Worm (Caenorhabditis elegans): ENCODE data around the gene clc-29.

The clc-29 gene

DNA sequence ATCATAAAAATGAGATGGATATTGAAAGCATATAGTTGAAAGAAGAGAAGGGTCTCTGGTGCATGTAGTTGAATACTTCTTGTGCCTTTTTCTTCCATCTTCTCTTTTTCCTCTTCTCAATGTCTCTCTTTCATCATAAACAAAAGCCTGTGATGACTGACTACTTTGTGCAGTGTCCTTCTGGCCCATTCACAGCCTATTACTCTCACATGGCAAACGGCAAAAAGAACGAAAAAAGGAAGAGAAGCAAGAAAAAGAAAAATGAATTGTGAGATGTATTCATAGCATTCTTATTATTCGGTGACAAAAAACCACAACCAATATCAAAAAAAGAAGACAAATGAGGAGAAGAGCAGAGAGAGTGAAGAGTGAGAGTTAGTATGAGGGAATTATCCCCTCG lies 26.5 kb downstream of the clc-29 start:
- no peak for TF ChIP-seq mdl-1 (tag; optimal IDR thresholded peaks at IDR 0.05)
- TF ChIP-seq nhr-25 (tag; optimal IDR thresholded peaks at IDR 0.05), result no peak
- TF ChIP-seq nhr-237 (tag; optimal IDR thresholded peaks at IDR 0.05), result no peak
- TF ChIP-seq nfya-1 (tag; optimal IDR thresholded peaks at IDR 0.05; ENCODE audit: insufficient read depth), result peak; percentile 3
- TF ChIP-seq egl-5 (tag; optimal IDR thresholded peaks at IDR 0.05), result no peak
- no peak for TF ChIP-seq eor-1 (tag; optimal IDR thresholded peaks at IDR 0.05)

DNA sequence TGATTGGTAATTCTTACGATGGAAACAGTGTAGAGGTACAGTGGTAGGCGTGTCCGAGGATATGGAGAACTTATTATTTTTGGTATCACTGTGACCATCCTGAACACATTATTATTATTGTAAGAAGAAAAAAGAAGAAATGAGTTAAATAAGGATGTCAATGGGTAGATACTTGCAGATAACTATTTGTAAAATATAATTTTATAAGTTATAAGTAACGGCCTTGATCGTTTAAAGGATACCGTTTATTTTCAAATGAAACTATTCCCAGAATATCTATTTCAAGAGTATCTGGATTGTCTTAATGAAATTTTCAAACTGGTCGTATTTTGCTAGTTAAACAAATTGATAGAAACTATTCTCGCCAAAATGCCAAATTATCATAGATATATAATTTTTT lies 27.5 kb downstream of the clc-29 start, which contains the start of gene F10E9.10:
Gene F10E9.10 (minus strand): TSS at position 101 of the 400 bp plus-strand sequence.
- TF ChIP-seq nfya-1 (tag; optimal IDR thresholded peaks at IDR 0.05; ENCODE audit: insufficient read depth), result no peak
- TF ChIP-seq daf-12 (tag; optimal IDR thresholded peaks at IDR 0.05), result no peak
- TF ChIP-seq eor-1 (tag; optimal IDR thresholded peaks at IDR 0.05), result no peak
- no peak for TF ChIP-seq lsy-12 (tag; optimal IDR thresholded peaks at IDR 0.05)
- TF ChIP-seq pqm-1 (tag; optimal IDR thresholded peaks at IDR 0.05), result no peak
- no peak for TF ChIP-seq jun-1 (tag; optimal IDR thresholded peaks at IDR 0.05)
- no peak for TF ChIP-seq ama-1 (optimal IDR thresholded peaks at IDR 0.05)

DNA sequence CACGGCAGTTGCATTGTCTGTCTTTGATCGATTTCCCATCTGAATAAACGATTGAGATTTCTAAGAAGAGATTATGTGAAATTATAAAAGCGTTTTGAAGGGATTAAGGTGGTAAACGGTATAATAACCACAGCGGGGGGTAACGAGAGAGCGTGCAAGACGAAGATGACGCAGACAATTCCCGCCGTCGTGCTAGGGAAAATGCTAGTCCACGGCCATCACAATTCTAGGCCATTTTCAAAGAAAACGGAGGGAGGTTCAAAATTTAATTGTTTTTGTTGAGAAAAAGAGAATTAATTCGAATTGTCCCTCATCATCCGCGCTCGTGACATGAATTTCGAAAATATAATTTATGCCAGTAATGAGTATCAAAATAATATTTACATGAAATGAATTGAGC lies 28.6 kb downstream of the clc-29 start, which contains the start of gene F10E9.11:
Gene F10E9.11 (minus strand): TSS at position 161 of the 400 bp plus-strand sequence.
- TF ChIP-seq pqm-1 (tag; optimal IDR thresholded peaks at IDR 0.05) (peak; percentile 2), nhr-77 (tag; optimal IDR thresholded peaks at IDR 0.05) (no peak), elt-2 (tag; optimal IDR thresholded peaks at IDR 0.05) (peak; percentile 2), egl-5 (tag; optimal IDR thresholded peaks at IDR 0.05) (peak; percentile 64), sea-2 (GFP tag; optimal IDR thresholded peaks at IDR 0.05) (no peak), R02D3.7 (tag; optimal IDR thresholded peaks at IDR 0.05) (peak; percentile 55), tbx-2 (tag; optimal IDR thresholded peaks at IDR 0.05) (no peak), nhr-23 (tag; optimal IDR thresholded peaks at IDR 0.05) (peak; percentile 84), ama-1 (optimal IDR thresholded peaks at IDR 0.05) (peak; percentile 20), unc-39 (tag; optimal IDR thresholded peaks at IDR 0.05) (no peak), ceh-82 (tag; optimal IDR thresholded peaks at IDR 0.05) (no peak), zag-1 (tag; optimal IDR thresholded peaks at IDR 0.05) (no peak), egl-27 (tag; optimal IDR thresholded peaks at IDR 0.05) (no peak), nhr-25 (tag; optimal IDR thresholded peaks at IDR 0.05) (peak; percentile 76), snpc-4 (tag; optimal IDR thresholded peaks at IDR 0.05) (peak; percentile 76), nhr-28 (tag; optimal IDR thresholded peaks at IDR 0.05) (no peak), elt-1 (tag; optimal IDR thresholded peaks at IDR 0.05) (no peak), mml-1 (tag; optimal IDR thresholded peaks at IDR 0.05) (no peak), lsy-12 (tag; optimal IDR thresholded peaks at IDR 0.05) (peak; percentile 50), ztf-11 (tag; optimal IDR thresholded peaks at IDR 0.05) (no peak), nhr-237 (tag; optimal IDR thresholded peaks at IDR 0.05) (no peak), nhr-76 (tag; optimal IDR thresholded peaks at IDR 0.05) (no peak), lin-15B (tag; optimal IDR thresholded peaks at IDR 0.05) (peak; percentile 84), nhr-11 (tag; optimal IDR thresholded peaks at IDR 0.05) (no peak), nhr-12 (tag; optimal IDR thresholded peaks at IDR 0.05) (no peak), unc-62 (GFP tag; optimal IDR thresholded peaks at IDR 0.05) (no peak), hmg-11 (tag; optimal IDR thresholded peaks at IDR 0.05) (peak; percentile 61), fkh-10 (GFP tag; optimal IDR thresholded peaks at IDR 0.05) (no peak), ceh-9 (tag; optimal IDR thresholded peaks at IDR 0.05) (no peak), daf-12 (tag; optimal IDR thresholded peaks at IDR 0.05) (no peak), nhr-67 (tag; optimal IDR thresholded peaks at IDR 0.05) (no peak), eor-1 (tag; optimal IDR thresholded peaks at IDR 0.05) (no peak), nfya-1 (tag; optimal IDR thresholded peaks at IDR 0.05; ENCODE audit: insufficient read depth) (peak; percentile 86), ceh-16 (tag; optimal IDR thresholded peaks at IDR 0.05) (no peak), aly-2 (tag; optimal IDR thresholded peaks at IDR 0.05) (no peak), elt-3 (tag; optimal IDR thresholded peaks at IDR 0.05) (no peak), fos-1 (tag; optimal IDR thresholded peaks at IDR 0.05) (no peak), fkh-2 (tag; optimal IDR thresholded peaks at IDR 0.05) (no peak), nhr-43 (tag; optimal IDR thresholded peaks at IDR 0.05; ENCODE audit: poor library complexity, severe bottlenecking) (peak; percentile 83), skn-1 (tag; optimal IDR thresholded peaks at IDR 0.05) (no peak), ztf-4 (tag; optimal IDR thresholded peaks at IDR 0.05) (no peak), mdl-1 (tag; optimal IDR thresholded peaks at IDR 0.05) (no peak), ceh-28 (tag; optimal IDR thresholded peaks at IDR 0.05) (peak; percentile 26), pha-4 (tag; optimal IDR thresholded peaks at IDR 0.05) (peak; percentile 84), lin-39 (tag; optimal IDR thresholded peaks at IDR 0.05) (peak; percentile 40), ZK546.5 (tag; optimal IDR thresholded peaks at IDR 0.05) (no peak), jun-1 (tag; optimal IDR thresholded peaks at IDR 0.05) (no peak)

Data from whole organism, L3 larva.